Worm (Caenorhabditis elegans): Measurements from ENCODE around the gene sre-47.

- peak; percentile 97 for TF ChIP-seq ama-1 (optimal IDR thresholded peaks at IDR 0.05)
- no peak for TF ChIP-seq lin-15B (tag; optimal IDR thresholded peaks at IDR 0.05)
- peak in 2 of 6 experiments; percentile 67 to 70 for TF ChIP-seq elt-3 (tag; optimal IDR thresholded peaks at IDR 0.05)
- peak; percentile 28 to 67 (median 50) for TF ChIP-seq dpl-1 (GFP tag; optimal IDR thresholded peaks at IDR 0.05)
- TF ChIP-seq mep-1 (tag; optimal IDR thresholded peaks at IDR 0.05), result peak; percentile 79
- TF ChIP-seq rnt-1 (tag; optimal IDR thresholded peaks at IDR 0.05), result peak; percentile 85
- TF ChIP-seq mdl-1 (tag; optimal IDR thresholded peaks at IDR 0.05), result peak in 1 of 2 experiments; percentile 49
- no peak for TF ChIP-seq unc-62 (GFP tag; optimal IDR thresholded peaks at IDR 0.05)
- peak; percentile 86 for TF ChIP-seq nhr-77 (tag; optimal IDR thresholded peaks at IDR 0.05)
Measured at ce11 chrII:14018192-14018591, 33.7 kb upstream of the sre-47 start.

Measured in whole organism, L1 larva.